Worm (Caenorhabditis elegans): Measurements from ENCODE around the gene T28D9.4.

DNA sequence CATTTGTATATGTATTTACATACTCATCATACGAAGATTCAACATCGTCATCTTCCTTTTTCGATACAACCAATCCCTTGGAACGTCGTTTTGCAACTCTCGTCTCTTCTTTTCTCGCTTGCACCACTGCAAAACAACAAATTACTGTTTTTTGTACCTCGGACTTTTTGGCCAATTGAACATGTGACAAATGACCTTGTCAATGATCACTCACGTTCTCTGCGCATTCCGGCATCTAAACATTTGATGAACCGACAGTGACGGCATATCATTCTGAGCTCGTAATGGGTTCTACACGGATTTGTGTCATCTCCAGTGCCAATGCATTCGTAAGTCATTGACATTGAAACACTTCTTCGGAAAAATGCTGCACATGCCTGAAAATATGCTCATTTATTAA, 28.6 kb upstream of the T28D9.4 start:
- TF ChIP-seq ceh-13 (GFP tag; optimal IDR thresholded peaks at IDR 0.05) (no peak), aly-1 (tag; optimal IDR thresholded peaks at IDR 0.05) (no peak), flt-1 (GFP tag; IDR thresholded peaks at IDR 0.05) (no peak)

Data from whole organism, early embryonic.